Worm (Caenorhabditis elegans) whole organism, L3 larva: Measurements from ENCODE around the gene str-177.

ENCODE experiments used
- ceh-16 ChIP-seq: sonication (generic microtip); optimal IDR thresholded peaks from 2 replicates; lab custom pipeline; 2017; ENCODE audit warnings: missing biosample characterization, missing genetic modification characterization
- ceh-82 ChIP-seq: fragments of 150-350 bp; optimal IDR thresholded peaks from 2 replicates; lab custom pipeline; 2014; ENCODE audit warnings: missing biosample characterization, missing genetic modification characterization
- egl-27 ChIP-seq: sonication (generic microtip); optimal IDR thresholded peaks from 4 replicates; lab custom pipeline; 2017; ENCODE audit warnings: missing biosample characterization, missing genetic modification reagents, missing genetic modification characterization
- elt-1 ChIP-seq: fragments of 150-350 bp; optimal IDR thresholded peaks from 2 replicates; lab custom pipeline; 2014; ENCODE audit warnings: missing biosample characterization, missing genetic modification characterization
- fos-1 ChIP-seq: fragments of 150-350 bp; optimal IDR thresholded peaks from 2 replicates; lab custom pipeline; 2014; ENCODE audit warnings: missing biosample characterization, missing genetic modification characterization
- lin-39 ChIP-seq: fragments of 150-350 bp; optimal IDR thresholded peaks from 2 replicates; lab custom pipeline; 2018; ENCODE audit warnings: missing biosample characterization, missing genetic modification reagents, missing genetic modification characterization
- nhr-237 ChIP-seq: fragments of 150-350 bp; optimal IDR thresholded peaks from 2 replicates; lab custom pipeline; 2014; ENCODE audit warnings: missing biosample characterization, missing genetic modification characterization
- nhr-77 ChIP-seq: fragments of 150-350 bp; optimal IDR thresholded peaks from 2 replicates; lab custom pipeline; 2014; ENCODE audit warnings: missing biosample characterization, missing genetic modification characterization
- pha-4 ChIP-seq: fragments of 150-350 bp; optimal IDR thresholded peaks from 2 replicates; lab custom pipeline; 2014; ENCODE audit warnings: missing biosample characterization, missing genetic modification reagents, missing genetic modification characterization
- pqm-1 ChIP-seq: fragments of 150-350 bp; optimal IDR thresholded peaks from 2 replicates; lab custom pipeline; 2017; ENCODE audit warnings: missing biosample characterization, missing genetic modification characterization, inconsistent platforms
- sea-2 ChIP-seq: fragments of 150-350 bp; sonication (generic microtip); optimal IDR thresholded peaks from 4 replicates; lab custom pipeline; 2014; ENCODE audit warnings: missing biosample characterization, missing genetic modification reagents, missing genetic modification characterization
- snpc-4 ChIP-seq: fragments of 150-350 bp; optimal IDR thresholded peaks from 2 replicates; lab custom pipeline; 2014; ENCODE audit warnings: missing biosample characterization, missing genetic modification characterization
- zag-1 ChIP-seq: fragments of 150-350 bp; optimal IDR thresholded peaks from 2 replicates; lab custom pipeline; 2014; ENCODE audit warnings: missing biosample characterization, missing genetic modification characterization
- ztf-4 ChIP-seq: fragments of 150-350 bp; optimal IDR thresholded peaks from 2 replicates; lab custom pipeline; 2014; ENCODE audit warnings: missing biosample characterization, missing genetic modification characterization

- TF ChIP-seq snpc-4 (no peak), lin-39 (tag; lab: Kevin White, UChicago) (no peak), ceh-16 (tag; lab: Kevin White, UChicago) (no peak), pqm-1 (tag; lab: Kevin White, UChicago) (no peak), zag-1 (tag; lab: Kevin White, UChicago) (no peak), fos-1 (no peak), elt-1 (tag; lab: Kevin White, UChicago) (peak; percentile 56), ztf-4 (tag; lab: Kevin White, UChicago) (no peak), nhr-237 (tag; lab: Kevin White, UChicago) (no peak), pha-4 (tag; lab: Kevin White, UChicago) (no peak), ceh-82 (tag; lab: Kevin White, UChicago) (no peak), sea-2 (GFP tag; lab: Kevin White, UChicago) (no peak), egl-27 (peak; percentile 15), nhr-77 (tag; lab: Kevin White, UChicago) (no peak)
These were observed 33.6 kb downstream of the str-177 start, which contains the start of gene col-10 for ce11 chrV:9165073-9165699.
